Fruit fly (Drosophila melanogaster) whole organism, prepupa: ENCODE results near the gene Culd.

Experiments used
- Blimp-1 ChIP-seq: fragments of 200-800 bp; sonication (Bioruptor generic); optimal IDR thresholded peaks from 3 replicates; lab custom pipeline; 2017; ENCODE audit warnings: missing biosample characterization, missing genetic modification characterization, mild to moderate bottlenecking, moderate library complexity, missing genetic modification reagents
- CG10631 ChIP-seq: fragments of 200-800 bp; sonication (Bioruptor generic); optimal IDR thresholded peaks from 2 replicates; lab custom pipeline; 2016; ENCODE audit warnings: missing biosample characterization, missing genetic modification characterization
- CG10669 ChIP-seq: fragments of 200-800 bp; sonication (Bioruptor generic); optimal IDR thresholded peaks from 3 replicates; lab custom pipeline; 2018; ENCODE audit warnings: missing biosample characterization, mild to moderate bottlenecking, missing genetic modification characterization, moderate library complexity
- CG11902 ChIP-seq: fragments of 200-800 bp; sonication (Bioruptor generic); optimal IDR thresholded peaks from 3 replicates; lab custom pipeline; 2016; ENCODE audit warnings: missing biosample characterization, missing genetic modification characterization
- CG15336 ChIP-seq: fragments of 200-800 bp; sonication (Bioruptor generic); IDR thresholded peaks from 2 replicates; pipeline ENCODE4 v1.3.6; 2022; ENCODE audit warnings: missing biosample characterization, missing genetic modification characterization
- CG1621 ChIP-seq: fragments of 200-800 bp; sonication (Bioruptor generic); optimal IDR thresholded peaks from 3 replicates; lab custom pipeline; 2018; ENCODE audit warnings: missing biosample characterization, mild to moderate bottlenecking, missing genetic modification characterization
- CG16779 ChIP-seq: fragments of 200-800 bp; sonication (Bioruptor generic); optimal IDR thresholded peaks from 3 replicates; lab custom pipeline; 2017; ENCODE audit warnings: missing biosample characterization, mild to moderate bottlenecking, missing genetic modification characterization
- CG31627 ChIP-seq: fragments of 200-800 bp; sonication (Bioruptor generic); optimal IDR thresholded peaks from 3 replicates; lab custom pipeline; 2016; ENCODE audit warnings: missing biosample characterization, missing genetic modification characterization
- CG32006 ChIP-seq: fragments of 200-800 bp; sonication (Bioruptor generic); optimal IDR thresholded peaks from 3 replicates; lab custom pipeline; 2017; ENCODE audit warnings: missing biosample characterization, mild to moderate bottlenecking, missing genetic modification characterization
- CG34406 ChIP-seq: fragments of 200-800 bp; sonication (Bioruptor generic); optimal IDR thresholded peaks from 3 replicates; lab custom pipeline; 2016; ENCODE audit warnings: missing biosample characterization, missing genetic modification characterization
- CG3919 ChIP-seq: fragments of 200-800 bp; sonication (Bioruptor generic); optimal IDR thresholded peaks from 3 replicates; lab custom pipeline; 2016; ENCODE audit warnings: missing biosample characterization, missing genetic modification characterization
- CG4318 ChIP-seq: fragments of 200-800 bp; sonication (Bioruptor generic); optimal IDR thresholded peaks from 3 replicates; lab custom pipeline; 2017; ENCODE audit warnings: missing biosample characterization, mild to moderate bottlenecking, missing genetic modification characterization
- CG6163 ChIP-seq: fragments of 200-800 bp; sonication (Bioruptor generic); IDR thresholded peaks from 3 replicates; pipeline ENCODE4 v1.3.6; 2022; ENCODE audit warnings: missing biosample characterization, missing genetic modification characterization
- CG6276 ChIP-seq: fragments of 200-800 bp; sonication (Bioruptor generic); optimal IDR thresholded peaks from 2 replicates; lab custom pipeline; 2017; ENCODE audit warnings: missing biosample characterization, mild to moderate bottlenecking, missing genetic modification characterization
- CG6792 ChIP-seq: fragments of 200-800 bp; sonication (Bioruptor generic); optimal IDR thresholded peaks from 3 replicates; lab custom pipeline; 2016; ENCODE audit warnings: missing biosample characterization, missing genetic modification characterization
- CG6808 ChIP-seq: fragments of 200-800 bp; sonication (Bioruptor generic); optimal IDR thresholded peaks from 3 replicates; lab custom pipeline; 2017; ENCODE audit warnings: missing biosample characterization, missing genetic modification characterization, mild to moderate bottlenecking, moderate library complexity, missing genetic modification reagents
- CG6854 ChIP-seq: fragments of 200-800 bp; sonication (Bioruptor generic); optimal IDR thresholded peaks from 2 replicates; lab custom pipeline; 2017; ENCODE audit warnings: missing biosample characterization, mild to moderate bottlenecking, missing genetic modification characterization
- CG7368 ChIP-seq: fragments of 200-800 bp; sonication (Bioruptor generic); optimal IDR thresholded peaks from 3 replicates; lab custom pipeline; 2016; ENCODE audit warnings: missing biosample characterization, missing genetic modification characterization
- CG8119 ChIP-seq: fragments of 200-800 bp; sonication (Bioruptor generic); IDR thresholded peaks from 3 replicates; pipeline ENCODE4 v1.3.6; 2022; ENCODE audit warnings: missing biosample characterization, missing genetic modification characterization
- CG8319 ChIP-seq: fragments of 200-800 bp; sonication (Bioruptor generic); optimal IDR thresholded peaks from 3 replicates; lab custom pipeline; 2016; ENCODE audit warnings: missing biosample characterization, missing genetic modification characterization
- CG8632 ChIP-seq: fragments of 200-800 bp; sonication (Bioruptor generic); optimal IDR thresholded peaks from 3 replicates; lab custom pipeline; 2016; ENCODE audit warnings: missing biosample characterization, missing genetic modification characterization
- Eip75B ChIP-seq: fragments of 200-800 bp; sonication (Bioruptor generic); optimal IDR thresholded peaks from 3 replicates; lab custom pipeline; 2016; ENCODE audit warnings: missing biosample characterization, missing genetic modification characterization
- Eip93F ChIP-seq: fragments of 200-800 bp; sonication (Bioruptor generic); optimal IDR thresholded peaks from 2 replicates; lab custom pipeline; 2016; ENCODE audit warnings: missing biosample characterization, mild to moderate bottlenecking, missing genetic modification characterization
- Ets21C ChIP-seq: fragments of 200-800 bp; sonication (Bioruptor generic); optimal IDR thresholded peaks from 3 replicates; lab custom pipeline; 2016; ENCODE audit warnings: missing biosample characterization, missing genetic modification characterization
- Ets96B ChIP-seq: fragments of 200-800 bp; optimal IDR thresholded peaks from 2 replicates; lab custom pipeline; 2019; ENCODE audit warnings: missing biosample characterization, mild to moderate bottlenecking, missing genetic modification characterization, moderate library complexity
- Gug ChIP-seq: fragments of 200-800 bp; sonication (Bioruptor generic); IDR thresholded peaks from 2 replicates; pipeline ENCODE4 v1.3.6; 2022; ENCODE audit warnings: missing biosample characterization, missing genetic modification characterization
- Hr38 ChIP-seq: sonication (Bioruptor generic); optimal IDR thresholded peaks from 2 replicates; lab custom pipeline; 2016; ENCODE audit warnings: missing biosample characterization, missing genetic modification characterization
- Hr39 ChIP-seq: fragments of 200-800 bp; sonication (Bioruptor generic); optimal IDR thresholded peaks from 2 replicates; lab custom pipeline; 2016; ENCODE audit warnings: missing biosample characterization, missing genetic modification characterization
- Lpt ChIP-seq: fragments of 200-800 bp; sonication (Bioruptor generic); optimal IDR thresholded peaks from 3 replicates; lab custom pipeline; 2016; ENCODE audit warnings: missing biosample characterization, missing genetic modification characterization
- OdsH ChIP-seq: fragments of 200-800 bp; sonication (Bioruptor generic); optimal IDR thresholded peaks from 3 replicates; lab custom pipeline; 2016; ENCODE audit warnings: missing biosample characterization, missing genetic modification characterization
- Smox ChIP-seq: fragments of 200-800 bp; sonication (Bioruptor generic); optimal IDR thresholded peaks from 3 replicates; lab custom pipeline; 2016; ENCODE audit warnings: missing biosample characterization, missing genetic modification characterization
- Sox102F ChIP-seq: fragments of 200-800 bp; sonication (Bioruptor generic); optimal IDR thresholded peaks from 2 replicates; lab custom pipeline; 2016; ENCODE audit warnings: missing biosample characterization, mild to moderate bottlenecking, missing genetic modification characterization
- Sox14 ChIP-seq: fragments of 200-800 bp; sonication (Bioruptor generic); optimal IDR thresholded peaks from 3 replicates; lab custom pipeline; 2016; ENCODE audit warnings: missing biosample characterization, missing genetic modification characterization
- acj6 ChIP-seq: fragments of 200-800 bp; sonication (Bioruptor generic); optimal IDR thresholded peaks from 3 replicates; lab custom pipeline; 2016; ENCODE audit warnings: missing biosample characterization, missing genetic modification characterization
- cyc ChIP-seq: fragments of 200-800 bp; sonication (Bioruptor generic); optimal IDR thresholded peaks from 3 replicates; lab custom pipeline; 2016; ENCODE audit warnings: missing biosample characterization, missing genetic modification characterization
- dac ChIP-seq: fragments of 200-800 bp; sonication (Bioruptor generic); optimal IDR thresholded peaks from 2 replicates; lab custom pipeline; 2017; ENCODE audit warnings: missing biosample characterization, mild to moderate bottlenecking, missing genetic modification characterization
- dsx ChIP-seq: fragments of 200-800 bp; optimal IDR thresholded peaks from 3 replicates; lab custom pipeline; 2019; ENCODE audit warnings: missing biosample characterization, mild to moderate bottlenecking, missing genetic modification characterization, moderate library complexity; ENCODE audit not compliant: poor library complexity, severe bottlenecking
- eg ChIP-seq: fragments of 200-800 bp; sonication (Bioruptor generic); IDR thresholded peaks from 3 replicates; pipeline ENCODE4 v1.3.6; 2022; ENCODE audit warnings: missing biosample characterization, missing genetic modification characterization
- esn ChIP-seq: fragments of 200-800 bp; sonication (Bioruptor generic); optimal IDR thresholded peaks from 2 replicates; lab custom pipeline; 2016; ENCODE audit warnings: missing biosample characterization, mild to moderate bottlenecking, missing genetic modification characterization, moderate library complexity
- fd59A ChIP-seq: fragments of 200-800 bp; sonication (Bioruptor generic); optimal IDR thresholded peaks from 2 replicates; lab custom pipeline; 2017; ENCODE audit warnings: missing biosample characterization, mild to moderate bottlenecking, missing genetic modification characterization, missing genetic modification reagents
- fkh ChIP-seq: fragments of 200-800 bp; sonication (Bioruptor generic); optimal IDR thresholded peaks from 3 replicates; lab custom pipeline; 2017; ENCODE audit warnings: missing biosample characterization, mild to moderate bottlenecking, missing genetic modification characterization, moderate library complexity
- net ChIP-seq: fragments of 200-800 bp; sonication (Bioruptor generic); optimal IDR thresholded peaks from 3 replicates; lab custom pipeline; 2016; ENCODE audit warnings: missing biosample characterization, missing genetic modification characterization
- pdm3 ChIP-seq: fragments of 200-800 bp; sonication (Bioruptor generic); optimal IDR thresholded peaks from 3 replicates; lab custom pipeline; 2016; ENCODE audit warnings: missing biosample characterization, missing genetic modification characterization
- salr ChIP-seq, 2 experiments: fragments of 200-800 bp; sonication (Bioruptor generic); optimal IDR thresholded peaks; 3 replicates each; lab custom pipeline; 2016 to 2018; ENCODE audit warnings: missing biosample characterization in 2 of 2, missing genetic modification characterization in 2 of 2, mild to moderate bottlenecking in 1 of 2
- spab ChIP-seq: fragments of 200-800 bp; sonication (Bioruptor generic); optimal IDR thresholded peaks from 2 replicates; lab custom pipeline; 2017; ENCODE audit warnings: missing biosample characterization, mild to moderate bottlenecking, missing genetic modification characterization, missing genetic modification reagents
- ss ChIP-seq, 2 experiments: fragments of 200-800 bp; sonication (Bioruptor generic); optimal IDR thresholded peaks; 2 replicates in 1 of 2; 3 replicates in 1 of 2; lab custom pipeline; 2017 to 2018; ENCODE audit warnings: mild to moderate bottlenecking in 2 of 2, missing biosample characterization in 2 of 2, missing genetic modification characterization in 2 of 2, moderate library complexity in 1 of 2
- svp ChIP-seq: fragments of 200-800 bp; sonication (Bioruptor generic); peaks from one replicate; lab custom pipeline; 2016; ENCODE audit warnings: missing biosample characterization, missing genetic modification characterization
- topi ChIP-seq: fragments of 200-800 bp; sonication (Bioruptor generic); optimal IDR thresholded peaks from 3 replicates; lab custom pipeline; 2016; ENCODE audit warnings: missing biosample characterization, missing genetic modification characterization

Culd gene

DNA sequence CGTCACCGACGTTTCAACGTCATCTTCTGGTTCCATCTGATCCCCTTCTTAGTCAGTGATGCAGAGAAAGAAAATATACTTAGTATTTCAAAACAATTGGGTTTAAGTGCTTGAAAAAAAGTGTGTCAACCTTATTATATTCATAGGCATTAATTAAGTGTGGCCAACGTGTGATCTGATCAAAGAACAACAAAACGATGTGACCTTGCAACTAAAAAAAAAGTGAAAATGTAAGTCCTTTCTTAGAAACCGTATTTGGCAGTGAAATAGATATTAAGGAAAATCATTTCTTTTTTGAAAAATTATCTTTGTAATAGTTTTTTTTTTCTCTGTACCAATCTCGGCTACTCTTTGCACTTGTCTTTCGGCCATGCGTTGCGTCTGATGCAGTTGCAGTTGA lies 29.0 kb upstream of the Culd start (continued):
- TF ChIP-seq CG4318 (peak; percentile 82), CG8632 (peak; percentile 83), Sox102F (GFP tag; lab: Kevin White, UChicago) (peak; percentile 83), Eip93F (GFP tag; lab: Kevin White, UChicago) (no peak), Gug (GFP tag; lab: Robert Waterston, UW) (peak; percentile 62), Eip75B (GFP tag; lab: Kevin White, UChicago) (peak; percentile 88), Ets96B (peak; percentile 68), CG15336 (peak; percentile 85), CG8319 (peak; percentile 69), fkh (GFP tag; lab: Kevin White, UChicago) (no peak), Smox (peak; percentile 68), spab (GFP tag; lab: Kevin White, UChicago) (peak; percentile 74), Sox14 (GFP tag; lab: Kevin White, UChicago) (peak; percentile 86), OdsH (GFP tag; lab: Kevin White, UChicago) (peak; percentile 86), Ets21C (GFP tag; lab: Kevin White, UChicago) (peak; percentile 47), Hr38 (GFP tag; lab: Kevin White, UChicago) (no peak), CG10631 (GFP tag; lab: Kevin White, UChicago) (peak; percentile 83), net (GFP tag; lab: Kevin White, UChicago) (peak; percentile 87), cyc (GFP tag; lab: Kevin White, UChicago) (peak; percentile 70)

dm6 chr3L:8383968-8384367 lies 27.9 kb upstream of the Culd start:
- TF ChIP-seq Hr38 (GFP tag; lab: Kevin White, UChicago) (no peak), CG1621 (tag; lab: Kevin White, UChicago) (no peak), CG10631 (GFP tag; lab: Kevin White, UChicago) (no peak), dac (peak; percentile 51), CG8632 (no peak), CG10669 (no peak), Ets96B (no peak), fd59A (no peak), Hr39 (GFP tag; lab: Kevin White, UChicago) (no peak), Eip93F (GFP tag; lab: Kevin White, UChicago) (no peak), Sox102F (GFP tag; lab: Kevin White, UChicago) (no peak), CG6276 (GFP tag; lab: Kevin White, UChicago) (peak; percentile 21), Smox (no peak), esn (GFP tag; lab: Kevin White, UChicago) (no peak), net (GFP tag; lab: Kevin White, UChicago) (peak; percentile 24), CG16779 (tag; lab: Kevin White, UChicago) (no peak), CG6163 (no peak), CG3919 (no peak), CG4318 (peak; percentile 59), pdm3 (GFP tag; lab: Kevin White, UChicago) (peak; percentile 23), Eip75B (GFP tag; lab: Kevin White, UChicago) (no peak), CG32006 (GFP tag; lab: Kevin White, UChicago) (peak; percentile 84), CG31627 (GFP tag; lab: Kevin White, UChicago) (no peak), dsx (GFP tag; lab: Kevin White, UChicago) (no peak), CG8319 (no peak), topi (no peak), Blimp-1 (GFP tag; lab: Kevin White, UChicago) (no peak), salr (GFP tag; optimal IDR thresholded peaks at IDR 0.05; lab: Kevin White, UChicago) (peak in 1 of 2 experiments; percentile 59), OdsH (GFP tag; lab: Kevin White, UChicago) (peak; percentile 27), CG6808 (GFP tag; lab: Kevin White, UChicago) (no peak), svp (no peak), CG11902 (GFP tag; lab: Kevin White, UChicago) (no peak), CG6854 (no peak), CG6792 (GFP tag; lab: Kevin White, UChicago) (no peak), CG34406 (GFP tag; lab: Kevin White, UChicago) (no peak), ss (GFP tag; optimal IDR thresholded peaks at IDR 0.05; lab: Kevin White, UChicago) (peak in 1 of 2 experiments; percentile 38), CG8119 (GFP tag; lab: Robert Waterston, UW) (peak; percentile 60), acj6 (no peak), Lpt (GFP tag; lab: Kevin White, UChicago) (no peak), CG7368 (GFP tag; lab: Kevin White, UChicago) (no peak), cyc (GFP tag; lab: Kevin White, UChicago) (no peak), eg (peak; percentile 50; the same call in 2 of the 3 replicates), CG15336 (peak; percentile 73), spab (GFP tag; lab: Kevin White, UChicago) (no peak)
